Fruit fly (Drosophila melanogaster) whole organism, embryonic: Measurements from ENCODE around the gene Mrp5.

Experiments
- Abd-B ChIP-seq: fragments of 200-800 bp; sonication (Bioruptor generic); optimal IDR thresholded peaks from 2 replicates; lab custom pipeline; 2018; ENCODE audit warnings: missing biosample characterization, mild to moderate bottlenecking, missing genetic modification characterization, moderate library complexity
- B-H1 ChIP-seq: fragments of 200-800 bp; sonication (Bioruptor generic); IDR thresholded peaks from 3 replicates; pipeline ENCODE4 v1.3.6; 2022; ENCODE audit warnings: missing biosample characterization, missing genetic modification characterization
- Bgb ChIP-seq: fragments of 200-800 bp; sonication (Bioruptor generic); IDR thresholded peaks from 2 replicates; pipeline ENCODE4 v1.3.6; 2022; ENCODE audit warnings: missing biosample characterization, missing genetic modification characterization; ENCODE audit not compliant: partially characterized antibody
- CG10267 ChIP-seq: fragments of 200-800 bp; sonication (Bioruptor generic); optimal IDR thresholded peaks from 2 replicates; lab custom pipeline; 2018; ENCODE audit warnings: missing biosample characterization, mild to moderate bottlenecking, missing genetic modification characterization, moderate library complexity
- CG10565 ChIP-seq: fragments of 200-800 bp; sonication (Bioruptor generic); optimal IDR thresholded peaks from 3 replicates; lab custom pipeline; 2016; ENCODE audit warnings: missing biosample characterization, mild to moderate bottlenecking, missing genetic modification characterization
- CG11085 ChIP-seq: fragments of 200-800 bp; sonication (Bioruptor generic); IDR thresholded peaks from 2 replicates; pipeline ENCODE4 v1.3.6; 2022; ENCODE audit warnings: missing biosample characterization, missing genetic modification characterization
- CG11456 ChIP-seq: fragments of 200-800 bp; sonication (Bioruptor generic); IDR thresholded peaks from 3 replicates; pipeline ENCODE4 v1.3.6; 2022; ENCODE audit warnings: missing biosample characterization, missing genetic modification characterization
- CG11504 ChIP-seq: fragments of 200-800 bp; sonication (Bioruptor generic); optimal IDR thresholded peaks from 3 replicates; lab custom pipeline; 2019; ENCODE audit warnings: missing biosample characterization, mild to moderate bottlenecking, missing genetic modification characterization, moderate library complexity
- CG12104 ChIP-seq: fragments of 200-800 bp; sonication (Bioruptor generic); optimal IDR thresholded peaks from 3 replicates; lab custom pipeline; 2016; ENCODE audit warnings: missing biosample characterization, missing genetic modification characterization
- CG1233 ChIP-seq: fragments of 200-800 bp; sonication (Bioruptor generic); optimal IDR thresholded peaks from 4 replicates; lab custom pipeline; 2018; ENCODE audit warnings: missing biosample characterization, mild to moderate bottlenecking, missing genetic modification characterization
- CG12659 ChIP-seq: fragments of 200-800 bp; sonication (Bioruptor generic); optimal IDR thresholded peaks from 3 replicates; lab custom pipeline; 2017; ENCODE audit warnings: mild to moderate bottlenecking, missing biosample characterization, missing genetic modification reagents, missing genetic modification characterization
- CG13775 ChIP-seq: fragments of 200-800 bp; sonication (Bioruptor generic); optimal IDR thresholded peaks from 3 replicates; lab custom pipeline; 2017; ENCODE audit warnings: missing biosample characterization, mild to moderate bottlenecking, missing genetic modification characterization
- CG15269 ChIP-seq: fragments of 200-800 bp; sonication (Bioruptor generic); optimal IDR thresholded peaks from 2 replicates; lab custom pipeline; 2018; ENCODE audit warnings: missing biosample characterization, mild to moderate bottlenecking, missing genetic modification characterization, moderate library complexity
- CG17186 ChIP-seq: fragments of 200-800 bp; sonication (Bioruptor generic); optimal IDR thresholded peaks from 3 replicates; lab custom pipeline; 2017; ENCODE audit warnings: missing biosample characterization, missing genetic modification reagents, missing genetic modification characterization
- CG17802 ChIP-seq: fragments of 200-800 bp; sonication (Bioruptor generic); optimal IDR thresholded peaks from 2 replicates; lab custom pipeline; 2018; ENCODE audit warnings: missing biosample characterization, mild to moderate bottlenecking, missing genetic modification characterization, moderate library complexity
- CG3407 ChIP-seq: fragments of 200-800 bp; sonication (Bioruptor generic); optimal IDR thresholded peaks from 2 replicates; lab custom pipeline; 2018; ENCODE audit warnings: missing biosample characterization, mild to moderate bottlenecking, missing genetic modification characterization
- CG6791 ChIP-seq: fragments of 200-800 bp; sonication (Bioruptor generic); IDR thresholded peaks from 3 replicates; pipeline ENCODE4 v1.3.6; 2022; ENCODE audit warnings: missing biosample characterization, missing genetic modification characterization; ENCODE audit not compliant: partially characterized antibody
- CG7963 ChIP-seq: fragments of 200-800 bp; sonication (Bioruptor generic); IDR thresholded peaks from 3 replicates; pipeline ENCODE4 v1.3.6; 2022; ENCODE audit warnings: missing biosample characterization, missing genetic modification characterization; ENCODE audit not compliant: partially characterized antibody
- CG8281 ChIP-seq: fragments of 200-800 bp; sonication (Bioruptor generic); optimal IDR thresholded peaks from 2 replicates; lab custom pipeline; 2018; ENCODE audit warnings: missing biosample characterization, mild to moderate bottlenecking, missing genetic modification characterization, moderate library complexity
- CG8290 ChIP-seq, 3 experiments: fragments of 200-800 bp; sonication (Bioruptor generic); optimal IDR thresholded peaks; 2 replicates each; lab custom pipeline; 2016 to 2019; ENCODE audit warnings: missing biosample characterization in 3 of 3, missing genetic modification characterization in 3 of 3, mild to moderate bottlenecking in 2 of 3, moderate library complexity in 1 of 3
- CG9797 ChIP-seq: fragments of 200-800 bp; sonication (Bioruptor generic); optimal IDR thresholded peaks from 3 replicates; lab custom pipeline; 2018; ENCODE audit warnings: missing biosample characterization, mild to moderate bottlenecking, missing genetic modification characterization
- Dad ChIP-seq: fragments of 200-800 bp; sonication (Bioruptor generic); optimal IDR thresholded peaks from 3 replicates; lab custom pipeline; 2016; ENCODE audit warnings: missing biosample characterization, missing genetic modification characterization
- Ets65A ChIP-seq: fragments of 200-800 bp; sonication (Bioruptor generic); peaks from one replicate; lab custom pipeline; 2016; ENCODE audit warnings: missing biosample characterization, missing genetic modification characterization
- Fer3 ChIP-seq: fragments of 200-800 bp; sonication (Bioruptor generic); optimal IDR thresholded peaks from 2 replicates; lab custom pipeline; 2018; ENCODE audit warnings: missing biosample characterization, mild to moderate bottlenecking, missing genetic modification characterization, moderate library complexity
- Gug ChIP-seq: fragments of 200-800 bp; sonication (Bioruptor generic); IDR thresholded peaks from 4 replicates; pipeline ENCODE4 v1.3.6; 2022; ENCODE audit warnings: missing biosample characterization, missing genetic modification characterization
- Kr ChIP-seq: fragments of 200-800 bp; sonication (Bioruptor generic); optimal IDR thresholded peaks from 2 replicates; lab custom pipeline; 2017; ENCODE audit warnings: missing biosample characterization, mild to moderate bottlenecking, missing genetic modification characterization
- Ravus ChIP-seq: fragments of 200-800 bp; sonication (Bioruptor generic); IDR thresholded peaks from 2 replicates; pipeline ENCODE4 v1.3.6; 2022; ENCODE audit warnings: missing biosample characterization, missing genetic modification characterization
- ara ChIP-seq: fragments of 200-800 bp; sonication (Bioruptor generic); IDR thresholded peaks from 2 replicates; pipeline ENCODE4 v1.3.6; 2022; ENCODE audit warnings: missing biosample characterization, missing genetic modification characterization
- bab2 ChIP-seq: fragments of 200-800 bp; sonication (Bioruptor generic); optimal IDR thresholded peaks from 2 replicates; lab custom pipeline; 2016; ENCODE audit warnings: missing biosample characterization, missing genetic modification characterization
- bcd ChIP-seq: fragments of 200-800 bp; sonication (Bioruptor generic); optimal IDR thresholded peaks from 2 replicates; lab custom pipeline; 2017; ENCODE audit warnings: missing biosample characterization, mild to moderate bottlenecking, missing genetic modification characterization
- chif ChIP-seq, 2 experiments: fragments of 200-800 bp; sonication (Bioruptor generic); optimal IDR thresholded peaks; 3 replicates each; lab custom pipeline; 2016; ENCODE audit warnings: missing biosample characterization in 2 of 2, missing genetic modification characterization in 2 of 2
- disco-r ChIP-seq: fragments of 200-800 bp; sonication (Bioruptor generic); optimal IDR thresholded peaks from 2 replicates; lab custom pipeline; 2016; ENCODE audit warnings: missing biosample characterization, missing genetic modification characterization
- dmrt11E ChIP-seq: fragments of 200-800 bp; sonication (Bioruptor generic); optimal IDR thresholded peaks from 3 replicates; lab custom pipeline; 2018; ENCODE audit warnings: missing biosample characterization, mild to moderate bottlenecking, missing genetic modification characterization, moderate library complexity
- eve ChIP-seq, 2 experiments: fragments of >200 bp; optimal IDR thresholded peaks; 2 replicates each; lab custom pipeline; 2017; ENCODE audit warnings: missing biosample characterization in 2 of 2, missing genetic modification characterization in 2 of 2
- eyg ChIP-seq: fragments of 200-800 bp; sonication (Bioruptor generic); optimal IDR thresholded peaks from 3 replicates; lab custom pipeline; 2016; ENCODE audit warnings: missing biosample characterization, missing genetic modification characterization
- fu2 ChIP-seq: fragments of 200-800 bp; sonication (Bioruptor generic); optimal IDR thresholded peaks from 2 replicates; lab custom pipeline; 2016; ENCODE audit warnings: missing biosample characterization, missing genetic modification characterization
- grau ChIP-seq: fragments of 200-800 bp; optimal IDR thresholded peaks from 3 replicates; lab custom pipeline; 2019; ENCODE audit warnings: missing biosample characterization, mild to moderate bottlenecking, missing genetic modification characterization, moderate library complexity
- gt ChIP-seq: fragments of 200-800 bp; sonication (Bioruptor generic); IDR thresholded peaks from 2 replicates; pipeline ENCODE4 v1.3.6; 2022; ENCODE audit warnings: missing biosample characterization, missing genetic modification characterization
- kni ChIP-seq: fragments of 200-800 bp; sonication (Bioruptor generic); optimal IDR thresholded peaks from 3 replicates; lab custom pipeline; 2017; ENCODE audit warnings: mild to moderate bottlenecking, missing biosample characterization, missing genetic modification reagents, missing genetic modification characterization
- lilli ChIP-seq: fragments of 200-800 bp; sonication (Bioruptor generic); optimal IDR thresholded peaks from 3 replicates; lab custom pipeline; 2016; ENCODE audit warnings: missing biosample characterization, missing genetic modification characterization
- ranshi ChIP-seq: fragments of 200-800 bp; sonication (Bioruptor generic); IDR thresholded peaks from 2 replicates; pipeline ENCODE4 v1.3.6; 2022; ENCODE audit warnings: missing biosample characterization, missing genetic modification characterization
- sens ChIP-seq: fragments of 200-800 bp; sonication (Bioruptor generic); peaks from one replicate; lab custom pipeline; 2016; ENCODE audit warnings: missing biosample characterization, missing genetic modification characterization
- shn ChIP-seq: fragments of 200-800 bp; sonication (Bioruptor generic); optimal IDR thresholded peaks from 3 replicates; lab custom pipeline; 2016; ENCODE audit warnings: missing biosample characterization, missing genetic modification characterization
- sisA ChIP-seq: fragments of 200-800 bp; sonication (Bioruptor generic); IDR thresholded peaks from 2 replicates; pipeline ENCODE4 v1.3.6; 2022; ENCODE audit warnings: missing biosample characterization, missing genetic modification characterization
- sob ChIP-seq: fragments of 200-800 bp; sonication (Bioruptor generic); IDR thresholded peaks from 2 replicates; pipeline ENCODE4 v1.3.6; 2022; ENCODE audit warnings: missing biosample characterization, missing genetic modification characterization
- tio ChIP-seq: fragments of 200-800 bp; sonication (Bioruptor generic); optimal IDR thresholded peaks from 2 replicates; lab custom pipeline; 2017; ENCODE audit warnings: missing biosample characterization, missing genetic modification characterization, inconsistent platforms
- tll ChIP-seq, 2 experiments: fragments of 200-800 bp in 1 of 2; fragments of >200 bp in 1 of 2; sonication (Bioruptor generic) in 1 of 2; optimal IDR thresholded peaks; 2 replicates each; lab custom pipeline; 2017 to 2019; ENCODE audit warnings: missing biosample characterization in 2 of 2, missing genetic modification characterization in 2 of 2, mild to moderate bottlenecking in 1 of 2, moderate library complexity in 1 of 2
- ttk ChIP-seq: fragments of 200-800 bp; sonication (Bioruptor generic); IDR thresholded peaks from 2 replicates; pipeline ENCODE4 v2.1.2; 2022; ENCODE audit warnings: missing biosample characterization, missing genetic modification characterization

Gene Mrp5

dm6 chr3R:19846870-19847590 lies 28.4 kb downstream of the Mrp5 start, which contains the start of gene MICU3 (continued):
- TF ChIP-seq Kr (GFP tag; lab: Kevin White, UChicago) (no peak), tio (GFP tag; lab: Kevin White, UChicago) (peak; percentile 59), CG17802 (peak; percentile 36), CG10267 (tag; lab: Kevin White, UChicago) (peak; percentile 49), Dad (GFP tag; lab: Kevin White, UChicago) (peak; percentile 54), CG3407 (GFP tag; lab: Kevin White, UChicago) (no peak), CG1233 (peak; percentile 26), CG11456 (peak; percentile 80), ttk (GFP tag; lab: Robert Waterston, UW) (peak; percentile 54), kni (GFP tag; lab: Kevin White, UChicago) (no peak), fu2 (GFP tag; lab: Kevin White, UChicago) (peak; percentile 63), Bgb (GFP tag; lab: Robert Waterston, UW) (peak; percentile 76), ranshi (GFP tag; lab: Robert Waterston, UW) (0 out of 2 replicates have a peak, but pooled peaks have one; percentile 23), CG12104 (peak; percentile 44), eve (GFP tag; optimal IDR thresholded peaks at IDR 0.05; lab: Kevin White, UChicago) (peak in 1 of 2 experiments; percentile 87), B-H1 (GFP tag; lab: Robert Waterston, UW) (no peak), grau (peak; percentile 22), CG11085 (GFP tag; lab: Robert Waterston, UW) (peak; percentile 54), lilli (peak; percentile 75), CG8290 (GFP tag; optimal IDR thresholded peaks at IDR 0.05; lab: Kevin White, UChicago) (peak; percentile 28), CG8290 (tag; optimal IDR thresholded peaks at IDR 0.05; lab: Kevin White, UChicago) (peak in 1 of 2 experiments; percentile 51), sob (peak; percentile 74), CG13775 (GFP tag; lab: Kevin White, UChicago) (peak; percentile 64), ara (0 out of 2 replicates have a peak, but pooled peaks have one; percentile 37), CG11504 (no peak), CG15269 (tag; lab: Kevin White, UChicago) (peak; percentile 60), Fer3 (tag; lab: Kevin White, UChicago) (peak; percentile 58), CG9797 (no peak), CG17186 (GFP tag; lab: Kevin White, UChicago) (peak; percentile 27), Gug (GFP tag; lab: Robert Waterston, UW) (peak; percentile 55; the same call in 3 of the 4 replicates), Ravus (GFP tag; lab: Robert Waterston, UW) (no peak), CG12659 (GFP tag; lab: Kevin White, UChicago) (peak; percentile 75), Abd-B (GFP tag; lab: Kevin White, UChicago) (peak; percentile 77), shn (GFP tag; lab: Kevin White, UChicago) (peak; percentile 33), CG8281 (tag; lab: Kevin White, UChicago) (peak; percentile 16), disco-r (GFP tag; lab: Kevin White, UChicago) (peak; percentile 6), dmrt11E (tag; lab: Kevin White, UChicago) (peak; percentile 64), bab2 (GFP tag; lab: Kevin White, UChicago) (peak; percentile 49), Ets65A (GFP tag; lab: Kevin White, UChicago) (peak; percentile 96), gt (GFP tag; lab: Robert Waterston, UW) (no peak), CG10565 (GFP tag; lab: Kevin White, UChicago) (no peak), tll (GFP tag; optimal IDR thresholded peaks at IDR 0.05; lab: Kevin White, UChicago) (peak in 1 of 2 experiments; percentile 45), chif (GFP tag; optimal IDR thresholded peaks at IDR 0.05; lab: Kevin White, UChicago) (peak; percentile 35 to 59), eyg (GFP tag; lab: Kevin White, UChicago) (no peak), sens (GFP tag; lab: Kevin White, UChicago) (peak; percentile 90), sisA (GFP tag; lab: Robert Waterston, UW) (peak; percentile 65), CG7963 (GFP tag; lab: Robert Waterston, UW) (peak; percentile 46; the same call in 1 of the 3 replicates), CG6791 (GFP tag; lab: Robert Waterston, UW) (peak; percentile 71; the same call in 2 of the 3 replicates), bcd (GFP tag; lab: Kevin White, UChicago) (peak; percentile 63)
